Worm (Caenorhabditis elegans) whole organism, L2 larva: ENCODE data around the gene F22H10.11.

Experiments
- dmd-4 ChIP-seq: sonication (generic microtip); optimal IDR thresholded peaks from 2 replicates; lab custom pipeline; 2017; ENCODE audit warnings: missing biosample characterization, missing genetic modification characterization
- mbf-1 ChIP-seq: sonication (generic microtip); optimal IDR thresholded peaks from 2 replicates; lab custom pipeline; 2017; ENCODE audit warnings: missing biosample characterization, missing genetic modification characterization
- nhr-237 ChIP-seq: fragments of 150-350 bp; optimal IDR thresholded peaks from 2 replicates; lab custom pipeline; 2014; ENCODE audit warnings: missing biosample characterization, missing genetic modification characterization

DNA sequence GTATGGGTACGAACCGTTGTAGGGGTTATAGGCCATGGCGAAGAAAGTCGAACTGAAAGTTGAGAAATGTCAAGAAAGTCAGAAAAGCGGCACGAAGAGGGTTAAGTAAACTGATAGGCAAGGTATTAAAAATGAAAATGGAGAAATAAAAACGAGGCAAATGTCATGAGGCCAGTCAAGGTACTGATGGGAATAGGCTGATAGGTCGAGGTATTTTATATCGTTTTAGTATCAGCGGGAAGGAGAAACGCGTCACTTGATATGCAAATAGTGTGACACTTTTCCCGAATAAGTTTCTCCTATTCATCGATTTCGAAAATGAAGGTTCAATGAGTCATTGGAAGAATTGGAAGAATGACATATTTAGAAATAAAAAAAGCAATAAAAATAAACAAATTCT lies 10.2 kb downstream of the F22H10.11 start, which contains the start of gene F22H10.3:
- no peak for TF ChIP-seq nhr-237
- TF ChIP-seq mbf-1 (tag; lab: Kevin White, UChicago) = no peak
- no peak for TF ChIP-seq dmd-4
